Fruit fly (Drosophila melanogaster): ENCODE results near the gene TfIIB.

Gene TfIIB

dm6 chr2L:10386208-10386805 lies 44.8 kb upstream of the TfIIB start, which contains the start of the genes Cdk1 and mRpS7 (continued):
- TF ChIP-seq CG3032 (tag; optimal IDR thresholded peaks at IDR 0.05) (peak; percentile 71), dac (GFP tag; optimal IDR thresholded peaks at IDR 0.05) (peak; percentile 28), Met (GFP tag; optimal IDR thresholded peaks at IDR 0.05) (peak; percentile 72), CG6854 (GFP tag; optimal IDR thresholded peaks at IDR 0.05) (no peak), CG6792 (GFP tag; optimal IDR thresholded peaks at IDR 0.05) (peak; percentile 53), CG3919 (GFP tag; optimal IDR thresholded peaks at IDR 0.05) (no peak), Hr38 (GFP tag; optimal IDR thresholded peaks at IDR 0.05) (no peak), ss (GFP tag; optimal IDR thresholded peaks at IDR 0.05) (peak in 1 of 2 experiments; percentile 68), CG34406 (GFP tag; optimal IDR thresholded peaks at IDR 0.05) (peak; percentile 55), CG4318 (GFP tag; optimal IDR thresholded peaks at IDR 0.05) (peak; percentile 57), vri (GFP tag; optimal IDR thresholded peaks at IDR 0.05) (no peak), salr (GFP tag; optimal IDR thresholded peaks at IDR 0.05) (peak in 1 of 2 experiments; percentile 69)

dm6 chr2L:10386824-10387223 lies 44.3 kb upstream of the TfIIB start:
- TF ChIP-seq vri (GFP tag; optimal IDR thresholded peaks at IDR 0.05) (no peak), Met (GFP tag; optimal IDR thresholded peaks at IDR 0.05) (no peak), CG11902 (GFP tag; optimal IDR thresholded peaks at IDR 0.05) (no peak), CG4318 (GFP tag; optimal IDR thresholded peaks at IDR 0.05) (no peak), fkh (GFP tag; optimal IDR thresholded peaks at IDR 0.05) (no peak), svp (GFP tag) (no peak), ss (GFP tag; optimal IDR thresholded peaks at IDR 0.05) (no peak), salr (GFP tag; optimal IDR thresholded peaks at IDR 0.05) (no peak), Lpt (GFP tag; optimal IDR thresholded peaks at IDR 0.05) (no peak), Sox14 (GFP tag; optimal IDR thresholded peaks at IDR 0.05) (no peak), eg (GFP tag; IDR thresholded peaks at IDR 0.05) (no peak), Eip75B (GFP tag; optimal IDR thresholded peaks at IDR 0.05) (no peak), spab (GFP tag; optimal IDR thresholded peaks at IDR 0.05) (no peak), achi (GFP tag; optimal IDR thresholded peaks at IDR 0.05) (no peak), CG7368 (GFP tag; optimal IDR thresholded peaks at IDR 0.05) (no peak), cyc (GFP tag; optimal IDR thresholded peaks at IDR 0.05) (no peak), OdsH (GFP tag; optimal IDR thresholded peaks at IDR 0.05) (no peak)

DNA sequence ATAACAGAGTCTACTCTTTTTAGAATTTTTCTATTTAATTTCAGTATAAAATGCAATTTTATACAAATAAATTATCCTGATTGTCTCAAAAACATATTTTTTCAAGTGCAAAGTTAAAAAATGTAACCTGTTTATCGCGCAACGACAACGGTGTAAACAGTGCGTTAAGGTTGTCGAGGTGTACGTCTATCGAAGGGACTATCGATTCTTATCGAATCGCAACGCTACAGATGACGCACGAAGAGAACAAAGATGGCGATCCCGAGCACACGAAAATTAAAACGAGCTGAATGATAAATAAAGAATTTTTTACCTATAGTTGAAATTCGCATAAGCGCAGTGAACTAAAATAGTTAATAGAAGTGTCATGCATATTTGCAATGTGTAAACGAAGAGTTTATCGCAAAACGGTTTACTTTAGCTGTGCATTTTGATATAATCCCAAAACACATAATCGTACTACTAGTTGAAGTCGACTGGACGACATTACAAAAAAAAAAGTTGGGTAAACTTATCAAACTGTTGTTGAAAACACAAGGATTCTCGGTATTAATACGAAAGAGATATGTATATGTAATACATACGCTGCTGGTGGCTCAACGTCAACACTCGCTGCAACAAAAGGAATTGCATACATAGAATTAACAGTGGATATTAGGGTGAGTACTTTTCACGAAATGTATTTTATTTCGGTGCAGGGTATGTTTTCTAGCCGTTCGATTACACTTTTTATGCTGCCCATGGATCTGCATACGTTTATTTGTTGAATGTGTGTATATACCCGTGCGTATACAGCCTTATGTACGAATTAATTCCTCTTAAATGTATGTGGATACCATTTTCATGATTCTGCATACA lies 43.0 kb upstream of the TfIIB start, which contains the start of gene da:
TSS of gene da (plus strand) at position 237 of the 858 bp plus-strand sequence.
- TF ChIP-seq eg (GFP tag; IDR thresholded peaks at IDR 0.05) (no peak; the same call in 1 of the 3 replicates), CG31627 (GFP tag; optimal IDR thresholded peaks at IDR 0.05) (peak; percentile 58), CG6276 (GFP tag; optimal IDR thresholded peaks at IDR 0.05) (no peak), CG16779 (tag; optimal IDR thresholded peaks at IDR 0.05) (no peak), Sox102F (GFP tag; optimal IDR thresholded peaks at IDR 0.05) (peak; percentile 4), dac (GFP tag; optimal IDR thresholded peaks at IDR 0.05) (peak; percentile 8), CG10669 (GFP tag; optimal IDR thresholded peaks at IDR 0.05) (peak; percentile 22), net (GFP tag; optimal IDR thresholded peaks at IDR 0.05) (peak; percentile 23), cyc (GFP tag; optimal IDR thresholded peaks at IDR 0.05) (peak; percentile 50), Smox (GFP tag; optimal IDR thresholded peaks at IDR 0.05) (peak; percentile 56), CG7368 (GFP tag; optimal IDR thresholded peaks at IDR 0.05) (peak; percentile 24), lz (GFP tag; optimal IDR thresholded peaks at IDR 0.05) (peak; percentile 61), pdm3 (GFP tag; optimal IDR thresholded peaks at IDR 0.05) (peak; percentile 73), fd85E (GFP tag; optimal IDR thresholded peaks at IDR 0.05) (no peak), svp (GFP tag) (no peak), CG32006 (GFP tag; optimal IDR thresholded peaks at IDR 0.05) (no peak), CG6163 (GFP tag; IDR thresholded peaks at IDR 0.05) (no peak), CG3919 (GFP tag; optimal IDR thresholded peaks at IDR 0.05) (no peak), CG11294 (GFP tag; IDR thresholded peaks at IDR 0.05) (no peak), CG4318 (GFP tag; optimal IDR thresholded peaks at IDR 0.05) (no peak), Eip93F (GFP tag; optimal IDR thresholded peaks at IDR 0.05) (peak; percentile 21), spab (GFP tag; optimal IDR thresholded peaks at IDR 0.05) (no peak), CG1621 (tag; optimal IDR thresholded peaks at IDR 0.05) (no peak), vri (GFP tag; optimal IDR thresholded peaks at IDR 0.05) (peak; percentile 45), achi (GFP tag; optimal IDR thresholded peaks at IDR 0.05) (peak; percentile 45), dsx (GFP tag; optimal IDR thresholded peaks at IDR 0.05; ENCODE audit: poor library complexity, severe bottlenecking) (peak; percentile 29), CG8319 (GFP tag; optimal IDR thresholded peaks at IDR 0.05) (no peak), Hr38 (GFP tag; optimal IDR thresholded peaks at IDR 0.05) (no peak), esn (GFP tag; optimal IDR thresholded peaks at IDR 0.05) (peak; percentile 66), Lpt (GFP tag; optimal IDR thresholded peaks at IDR 0.05) (no peak), CG6854 (GFP tag; optimal IDR thresholded peaks at IDR 0.05) (no peak), acj6 (GFP tag; optimal IDR thresholded peaks at IDR 0.05) (peak; percentile 38), salr (GFP tag; optimal IDR thresholded peaks at IDR 0.05) (peak in 1 of 2 experiments; percentile 28)

Measured in whole organism, prepupa.